Worm (Caenorhabditis elegans) whole organism, mixed stage, embryonic: Measurements from ENCODE around the gene sdz-15.

Source experiments
- M03D4.4 ChIP-seq: sonication (generic microtip); optimal IDR thresholded peaks from 2 replicates; lab custom pipeline; 2017; ENCODE audit warnings: mild to moderate bottlenecking, missing genetic modification characterization, missing compliant biosample characterization
- bed-3 ChIP-seq: fragments of 200-800 bp; sonication (Bioruptor generic); optimal IDR thresholded peaks from 3 replicates; lab custom pipeline; 2018; ENCODE audit warnings: mild to moderate bottlenecking, missing genetic modification characterization, moderate library complexity, missing compliant biosample characterization
- blmp-1 ChIP-seq: fragments of 150-350 bp; optimal IDR thresholded peaks from 2 replicates; lab custom pipeline; 2014; ENCODE audit warnings: missing biosample characterization, missing genetic modification characterization
- ceh-43 ChIP-seq: fragments of 200-800 bp; sonication (Bioruptor generic); optimal IDR thresholded peaks from 2 replicates; lab custom pipeline; 2018; ENCODE audit warnings: mild to moderate bottlenecking, missing genetic modification characterization, moderate library complexity, missing compliant biosample characterization
- ceh-83 ChIP-seq: fragments of 200-800 bp; sonication (Bioruptor generic); optimal IDR thresholded peaks from 2 replicates; lab custom pipeline; 2018; ENCODE audit warnings: mild to moderate bottlenecking, missing genetic modification characterization, missing compliant biosample characterization
- ces-1 ChIP-seq: fragments of 150-350 bp; optimal IDR thresholded peaks from 2 replicates; lab custom pipeline; 2014; ENCODE audit warnings: missing biosample characterization, missing genetic modification reagents, missing genetic modification characterization
- cnd-1 ChIP-seq: fragments of 200-800 bp; sonication (Bioruptor generic); optimal IDR thresholded peaks from 2 replicates; lab custom pipeline; 2018; ENCODE audit warnings: mild to moderate bottlenecking, missing genetic modification characterization, missing compliant biosample characterization
- drap-1 ChIP-seq: fragments of 200-800 bp; sonication (Bioruptor generic); optimal IDR thresholded peaks from 3 replicates; lab custom pipeline; 2018; ENCODE audit warnings: mild to moderate bottlenecking, missing genetic modification characterization, missing compliant biosample characterization
- elt-1 ChIP-seq: sonication (generic microtip); optimal IDR thresholded peaks from 2 replicates; lab custom pipeline; 2017; ENCODE audit warnings: missing genetic modification characterization, mild to moderate bottlenecking, missing compliant biosample characterization, antibody characterized with exemption, moderate library complexity, borderline replicate concordance; ENCODE audit not compliant: insufficient read depth
- flh-1 ChIP-seq: fragments of 200-800 bp; sonication (Bioruptor generic); optimal IDR thresholded peaks from 2 replicates; lab custom pipeline; 2018; ENCODE audit warnings: mild to moderate bottlenecking, missing genetic modification characterization, moderate library complexity, missing compliant biosample characterization
- ham-2 ChIP-seq: fragments of 200-800 bp; sonication (Bioruptor generic); optimal IDR thresholded peaks from 2 replicates; lab custom pipeline; 2018; ENCODE audit warnings: mild to moderate bottlenecking, missing genetic modification characterization, missing compliant biosample characterization
- hlh-1 ChIP-seq: fragments of 150-350 bp; optimal IDR thresholded peaks from 2 replicates; lab custom pipeline; 2014; ENCODE audit warnings: missing biosample characterization, missing genetic modification reagents, missing genetic modification characterization
- lin-13 ChIP-seq: fragments of 150-350 bp; optimal IDR thresholded peaks from 2 replicates; lab custom pipeline; 2014; ENCODE audit warnings: missing biosample characterization, missing genetic modification characterization
- lin-32 ChIP-seq: fragments of 200-800 bp; sonication (Bioruptor generic); optimal IDR thresholded peaks from 2 replicates; lab custom pipeline; 2018; ENCODE audit warnings: mild to moderate bottlenecking, missing genetic modification characterization, missing compliant biosample characterization
- lsy-2 ChIP-seq: fragments of 150-350 bp; optimal IDR thresholded peaks from 2 replicates; lab custom pipeline; 2014; ENCODE audit warnings: missing biosample characterization, missing genetic modification characterization
- mab-5 ChIP-seq: fragments of 150-350 bp; optimal IDR thresholded peaks from 2 replicates; lab custom pipeline; 2014; ENCODE audit warnings: missing biosample characterization, missing genetic modification characterization
- mep-1 ChIP-seq: fragments of 150-350 bp; optimal IDR thresholded peaks from 2 replicates; lab custom pipeline; 2017; ENCODE audit warnings: missing biosample characterization, missing genetic modification reagents, missing genetic modification characterization, inconsistent platforms
- mls-2 ChIP-seq: sonication (generic microtip); optimal IDR thresholded peaks from 2 replicates; lab custom pipeline; 2016; ENCODE audit warnings: mild to moderate bottlenecking, missing genetic modification characterization, moderate library complexity, missing compliant biosample characterization
- nhr-12 ChIP-seq: fragments of 150-350 bp; optimal IDR thresholded peaks from 2 replicates; lab custom pipeline; 2014; ENCODE audit warnings: missing biosample characterization, missing genetic modification characterization
- nhr-2 ChIP-seq: fragments of 150-350 bp; optimal IDR thresholded peaks from 2 replicates; lab custom pipeline; 2014; ENCODE audit warnings: missing biosample characterization, missing genetic modification characterization
- nhr-237 ChIP-seq: fragments of 150-350 bp; optimal IDR thresholded peaks from 2 replicates; lab custom pipeline; 2014; ENCODE audit warnings: missing biosample characterization, missing genetic modification characterization
- nhr-28 ChIP-seq: fragments of 150-350 bp; optimal IDR thresholded peaks from 2 replicates; lab custom pipeline; 2014; ENCODE audit warnings: missing biosample characterization, missing genetic modification characterization
- nhr-76 ChIP-seq: sonication (generic microtip); optimal IDR thresholded peaks from 2 replicates; lab custom pipeline; 2017; ENCODE audit warnings: missing biosample characterization, missing genetic modification characterization
- pha-4 ChIP-seq: fragments of 150-350 bp; optimal IDR thresholded peaks from 2 replicates; lab custom pipeline; 2018; ENCODE audit warnings: missing biosample characterization, missing genetic modification reagents, missing genetic modification characterization
- sem-2 ChIP-seq: fragments of 200-800 bp; sonication (Bioruptor generic); optimal IDR thresholded peaks from 2 replicates; lab custom pipeline; 2018; ENCODE audit warnings: mild to moderate bottlenecking, missing genetic modification characterization, missing compliant biosample characterization
- snpc-4 ChIP-seq: fragments of 150-350 bp; optimal IDR thresholded peaks from 2 replicates; lab custom pipeline; 2014; ENCODE audit warnings: missing biosample characterization, missing genetic modification characterization
- sptf-1 ChIP-seq: sonication (generic microtip); optimal IDR thresholded peaks from 2 replicates; lab custom pipeline; 2017; ENCODE audit warnings: mild to moderate bottlenecking, missing genetic modification characterization, moderate library complexity, missing compliant biosample characterization
- tbx-8 ChIP-seq: fragments of 200-800 bp; sonication (Bioruptor generic); optimal IDR thresholded peaks from 2 replicates; lab custom pipeline; 2018; ENCODE audit warnings: mild to moderate bottlenecking, missing genetic modification characterization, moderate library complexity, missing compliant biosample characterization
- unc-120 ChIP-seq: sonication (generic microtip); optimal IDR thresholded peaks from 2 replicates; lab custom pipeline; 2017; ENCODE audit warnings: missing genetic modification characterization, missing compliant biosample characterization; ENCODE audit not compliant: poor library complexity, severe bottlenecking
- unc-39 ChIP-seq: fragments of 150-350 bp; optimal IDR thresholded peaks from 2 replicates; lab custom pipeline; 2014; ENCODE audit warnings: missing biosample characterization, missing genetic modification characterization
- unc-62 ChIP-seq: fragments of 150-350 bp; optimal IDR thresholded peaks from 2 replicates; lab custom pipeline; 2014; ENCODE audit warnings: missing biosample characterization, missing genetic modification reagents, missing genetic modification characterization
- zip-8 ChIP-seq: fragments of 150-350 bp; optimal IDR thresholded peaks from 2 replicates; lab custom pipeline; 2014; ENCODE audit warnings: missing biosample characterization, missing genetic modification characterization
- ztf-11 ChIP-seq: fragments of 150-350 bp; optimal IDR thresholded peaks from 2 replicates; lab custom pipeline; 2014; ENCODE audit warnings: missing biosample characterization, missing genetic modification characterization

sdz-15 gene

ce11 chrIII:6454183-6454582 is 44.1 kb upstream of the sdz-15 start, which contains the start of gene jhdm-1:
Gene jhdm-1 (plus strand): TSS chrIII:6454483.
- TF ChIP-seq nhr-2 (tag; lab: Kevin White, UChicago) (no peak), mep-1 (tag; lab: Kevin White, UChicago) (no peak), ceh-43 (no peak), drap-1 (GFP tag; lab: Kevin White, UChicago) (no peak), sptf-1 (no peak), bed-3 (no peak), mls-2 (tag; lab: Kevin White, UChicago) (no peak), unc-39 (no peak), mab-5 (tag; lab: Kevin White, UChicago) (no peak)
- TF ChIP-seq, all 35 proteins: peak for 0

ce11 chrIII:6459820-6460219 is 38.5 kb upstream of the sdz-15 start, which contains the start of gene algn-1:
Gene algn-1 (plus strand): TSS chrIII:6460120.
- TF ChIP-seq sptf-1 = no peak
- TF ChIP-seq ces-1 (GFP tag; lab: Kevin White, UChicago) = no peak
- TF ChIP-seq sem-2 (GFP tag; lab: Kevin White, UChicago) = no peak
- no peak for TF ChIP-seq bed-3
- TF ChIP-seq hlh-1 = no peak
- no peak for TF ChIP-seq nhr-2 (tag; lab: Kevin White, UChicago)
- no peak for TF ChIP-seq snpc-4 (tag; lab: Kevin White, UChicago)
- TF ChIP-seq nhr-12 (tag; lab: Kevin White, UChicago) = no peak
- no peak for TF ChIP-seq ceh-83 (GFP tag; lab: Kevin White, UChicago)
- TF ChIP-seq tbx-8 = no peak
- no peak for TF ChIP-seq nhr-28
- no peak for TF ChIP-seq mls-2 (tag; lab: Kevin White, UChicago)
- no peak for TF ChIP-seq nhr-76 (tag; lab: Kevin White, UChicago)
- TF ChIP-seq lin-13 = no peak
- TF ChIP-seq mab-5 (tag; lab: Kevin White, UChicago) = no peak

DNA sequence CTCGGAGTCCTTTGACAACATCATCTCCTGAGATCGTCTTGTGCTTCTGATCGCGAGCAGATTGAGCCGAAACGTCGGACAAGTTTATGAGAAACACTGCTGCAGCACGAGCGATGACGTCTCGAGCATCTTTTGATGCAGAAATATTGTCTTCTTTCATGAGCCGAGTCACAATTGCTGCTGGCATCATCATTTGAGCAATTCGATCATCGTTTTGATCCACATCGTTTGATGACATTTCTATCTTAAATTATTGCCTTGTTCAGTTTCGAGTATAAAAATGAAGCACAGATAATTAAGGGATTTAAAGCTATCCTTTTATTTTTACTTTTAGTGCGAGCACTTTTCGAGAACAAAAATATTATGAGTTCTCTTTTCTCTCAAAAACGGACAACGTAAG is 35.7 kb upstream of the sdz-15 start, which contains the start of gene T26A5.8:
Gene T26A5.8 (minus strand): TSS at position 247 of the 400 bp plus-strand sequence.
- no peak for TF ChIP-seq nhr-237 (tag; lab: Kevin White, UChicago)
- no peak for TF ChIP-seq elt-1 (tag; lab: Kevin White, UChicago)
- TF ChIP-seq ceh-83 (GFP tag; lab: Kevin White, UChicago) = no peak
- TF ChIP-seq mab-5 (tag; lab: Kevin White, UChicago) = no peak
- TF ChIP-seq M03D4.4 (tag; lab: Kevin White, UChicago) = no peak
- TF ChIP-seq ham-2 (GFP tag; lab: Kevin White, UChicago) = no peak
- no peak for TF ChIP-seq ces-1 (GFP tag; lab: Kevin White, UChicago)
- no peak for TF ChIP-seq unc-39
- TF ChIP-seq mls-2 (tag; lab: Kevin White, UChicago) = no peak
- no peak for TF ChIP-seq ceh-43
- no peak for TF ChIP-seq nhr-2 (tag; lab: Kevin White, UChicago)
- TF ChIP-seq unc-62 = no peak

- no peak for TF ChIP-seq M03D4.4 (tag; lab: Kevin White, UChicago)
- TF ChIP-seq ham-2 (GFP tag; lab: Kevin White, UChicago) = no peak
- TF ChIP-seq flh-1 (GFP tag; lab: Kevin White, UChicago) = no peak
- TF ChIP-seq drap-1 (GFP tag; lab: Kevin White, UChicago) = no peak
- TF ChIP-seq sem-2 (GFP tag; lab: Kevin White, UChicago) = no peak
- TF ChIP-seq cnd-1 = no peak
- no peak for TF ChIP-seq nhr-28
- no peak for TF ChIP-seq snpc-4 (tag; lab: Kevin White, UChicago)
- no peak for TF ChIP-seq zip-8 (tag; lab: Kevin White, UChicago)
- no peak for TF ChIP-seq elt-1 (tag; lab: Kevin White, UChicago)
- TF ChIP-seq ztf-11 (tag; lab: Kevin White, UChicago) = no peak
- TF ChIP-seq nhr-2 (tag; lab: Kevin White, UChicago) = no peak
- TF ChIP-seq blmp-1 = no peak
- TF ChIP-seq lsy-2 (tag; lab: Kevin White, UChicago) = no peak
- no peak for TF ChIP-seq lin-13
- no peak for TF ChIP-seq lin-32 (GFP tag; lab: Kevin White, UChicago)
Observed at ce11 chrIII:6463679-6464078, 34.6 kb upstream of the sdz-15 start, which contains the start of gene dlc-1. Gene dlc-1 (minus strand): TSS chrIII:6463779.

ce11 chrIII:6464113-6464571 is 34.1 kb upstream of the sdz-15 start:
- no peak for TF ChIP-seq snpc-4 (tag; lab: Kevin White, UChicago)
- peak; percentile 46 for TF ChIP-seq hlh-1
- TF ChIP-seq M03D4.4 (tag; lab: Kevin White, UChicago) = peak; percentile 64
- peak; percentile 66 for TF ChIP-seq sptf-1
- TF ChIP-seq ham-2 (GFP tag; lab: Kevin White, UChicago) = peak; percentile 27
- TF ChIP-seq nhr-12 (tag; lab: Kevin White, UChicago) = no peak
- peak; percentile 39 for TF ChIP-seq pha-4 (tag; lab: Kevin White, UChicago)
- peak; percentile 22 for TF ChIP-seq drap-1 (GFP tag; lab: Kevin White, UChicago)
- TF ChIP-seq unc-62 = no peak
- TF ChIP-seq unc-120 (tag; lab: Kevin White, UChicago) = peak; percentile 72
- peak; percentile 48 for TF ChIP-seq nhr-237 (tag; lab: Kevin White, UChicago)
